Fruit fly (Drosophila melanogaster) whole organism, embryonic: Measurements from ENCODE around the gene Cul5.

Experiments used
- Aef1 ChIP-seq: fragments of 200-800 bp; sonication (Bioruptor generic); IDR thresholded peaks from 3 replicates; pipeline ENCODE4 v1.3.6; 2022; ENCODE audit warnings: missing biosample characterization, missing genetic modification characterization
- Bdp1 ChIP-seq: fragments of 200-800 bp; sonication (Bioruptor generic); optimal IDR thresholded peaks from 3 replicates; lab custom pipeline; 2016; ENCODE audit warnings: missing biosample characterization, missing genetic modification characterization
- BtbVII ChIP-seq: fragments of 200-800 bp; sonication (Bioruptor generic); optimal IDR thresholded peaks from 3 replicates; lab custom pipeline; 2017; ENCODE audit warnings: missing biosample characterization, mild to moderate bottlenecking, missing genetic modification characterization
- CG10209 ChIP-seq: fragments of 200-800 bp; sonication (Bioruptor generic); optimal IDR thresholded peaks from 3 replicates; lab custom pipeline; 2017; ENCODE audit warnings: missing biosample characterization, mild to moderate bottlenecking, missing genetic modification characterization, missing genetic modification reagents
- CG10366 ChIP-seq: fragments of 200-800 bp; sonication (Bioruptor generic); IDR thresholded peaks from 2 replicates; pipeline ENCODE4 v1.3.6; 2022; ENCODE audit warnings: missing biosample characterization, missing genetic modification characterization
- CG11093 ChIP-seq: fragments of 200-800 bp; sonication (Bioruptor generic); IDR thresholded peaks from 3 replicates; pipeline ENCODE4 v1.3.6; 2022; ENCODE audit warnings: missing biosample characterization, missing genetic modification characterization
- CG12299 ChIP-seq: fragments of 200-800 bp; sonication (Bioruptor generic); optimal IDR thresholded peaks from 2 replicates; lab custom pipeline; 2018; ENCODE audit warnings: missing biosample characterization, mild to moderate bottlenecking, missing genetic modification characterization
- CG14710 ChIP-seq: fragments of 200-800 bp; sonication (Bioruptor generic); optimal IDR thresholded peaks from 3 replicates; lab custom pipeline; 2019; ENCODE audit warnings: missing biosample characterization, mild to moderate bottlenecking, missing genetic modification characterization, moderate library complexity
- CG15269 ChIP-seq: fragments of 200-800 bp; sonication (Bioruptor generic); optimal IDR thresholded peaks from 2 replicates; lab custom pipeline; 2018; ENCODE audit warnings: missing biosample characterization, mild to moderate bottlenecking, missing genetic modification characterization, moderate library complexity
- CG17361 ChIP-seq: fragments of 200-800 bp; sonication (Bioruptor generic); IDR thresholded peaks from 3 replicates; pipeline ENCODE4 v1.3.6; 2022; ENCODE audit warnings: missing biosample characterization, missing genetic modification characterization
- CG30020 ChIP-seq: fragments of 200-800 bp; optimal IDR thresholded peaks from 2 replicates; lab custom pipeline; 2019; ENCODE audit warnings: missing biosample characterization, mild to moderate bottlenecking, missing genetic modification characterization, moderate library complexity
- CG32767 ChIP-seq: fragments of 200-800 bp; sonication (Bioruptor generic); IDR thresholded peaks from 2 replicates; pipeline ENCODE4 v1.3.6; 2022; ENCODE audit warnings: missing biosample characterization, missing genetic modification characterization
- CG3407 ChIP-seq: fragments of 200-800 bp; sonication (Bioruptor generic); optimal IDR thresholded peaks from 2 replicates; lab custom pipeline; 2018; ENCODE audit warnings: missing biosample characterization, mild to moderate bottlenecking, missing genetic modification characterization
- CG43689 ChIP-seq: fragments of 200-800 bp; sonication (Bioruptor generic); IDR thresholded peaks from 2 replicates; pipeline ENCODE4 v1.3.6; 2022; ENCODE audit warnings: missing biosample characterization, missing genetic modification characterization
- CG6683 ChIP-seq: fragments of 200-800 bp; sonication (Bioruptor generic); optimal IDR thresholded peaks from 2 replicates; lab custom pipeline; 2017; ENCODE audit warnings: missing biosample characterization, mild to moderate bottlenecking, missing genetic modification characterization, missing genetic modification reagents
- CG6813 ChIP-seq: fragments of 200-800 bp; sonication (Bioruptor generic); optimal IDR thresholded peaks from 2 replicates; lab custom pipeline; 2017; ENCODE audit warnings: missing biosample characterization, missing genetic modification characterization, mild to moderate bottlenecking, moderate library complexity, missing genetic modification reagents
- CG7357 ChIP-seq: fragments of 200-800 bp; sonication (Bioruptor generic); IDR thresholded peaks from 3 replicates; pipeline ENCODE4 v1.3.6; 2022; ENCODE audit warnings: missing biosample characterization, missing genetic modification characterization
- CG8089 ChIP-seq: fragments of 200-800 bp; sonication (Bioruptor generic); optimal IDR thresholded peaks from 3 replicates; lab custom pipeline; 2016; ENCODE audit warnings: missing biosample characterization, missing genetic modification characterization
- CG8924 ChIP-seq: fragments of 200-800 bp; optimal IDR thresholded peaks from 3 replicates; lab custom pipeline; 2019; ENCODE audit warnings: missing biosample characterization, mild to moderate bottlenecking, missing genetic modification characterization, moderate library complexity
- CG9817 ChIP-seq: fragments of 200-800 bp; sonication (Bioruptor generic); optimal IDR thresholded peaks from 2 replicates; lab custom pipeline; 2018; ENCODE audit warnings: missing biosample characterization, mild to moderate bottlenecking, missing genetic modification characterization, moderate library complexity
- CG9876 ChIP-seq: fragments of 200-800 bp; sonication (Bioruptor generic); optimal IDR thresholded peaks from 2 replicates; lab custom pipeline; 2016; ENCODE audit warnings: missing biosample characterization, missing genetic modification characterization
- D ChIP-seq, 2 experiments: fragments of 200-800 bp in 1 of 2; fragments of >200 bp in 1 of 2; sonication (Bioruptor generic) in 1 of 2; optimal IDR thresholded peaks; 2 replicates in 1 of 2; 3 replicates in 1 of 2; lab custom pipeline; 2017; ENCODE audit warnings: mild to moderate bottlenecking in 1 of 2, missing biosample characterization in 1 of 2, missing genetic modification characterization in 1 of 2, missing genetic modification reagents in 1 of 2
- D19A ChIP-seq: fragments of 200-800 bp; optimal IDR thresholded peaks from 3 replicates; lab custom pipeline; 2019; ENCODE audit warnings: missing biosample characterization, mild to moderate bottlenecking, missing genetic modification characterization, moderate library complexity
- E2f1 ChIP-seq: fragments of 200-800 bp; sonication (Bioruptor generic); IDR thresholded peaks from 2 replicates; pipeline ENCODE4 v1.3.6; 2022; ENCODE audit warnings: missing biosample characterization, missing genetic modification characterization
- E2f2 ChIP-seq: fragments of 200-800 bp; sonication (Bioruptor generic); IDR thresholded peaks from 2 replicates; pipeline ENCODE4 v1.3.6; 2022; ENCODE audit warnings: missing biosample characterization, missing genetic modification characterization
- Fer3 ChIP-seq: fragments of 200-800 bp; sonication (Bioruptor generic); optimal IDR thresholded peaks from 2 replicates; lab custom pipeline; 2018; ENCODE audit warnings: missing biosample characterization, mild to moderate bottlenecking, missing genetic modification characterization, moderate library complexity
- H2.0 ChIP-seq: fragments of 200-800 bp; sonication (Bioruptor generic); IDR thresholded peaks from 2 replicates; pipeline ENCODE4 v1.3.6; 2022; ENCODE audit warnings: missing biosample characterization, missing genetic modification characterization
- HmgZ ChIP-seq: fragments of 200-800 bp; sonication (Bioruptor generic); optimal IDR thresholded peaks from 2 replicates; lab custom pipeline; 2018; ENCODE audit warnings: missing biosample characterization, mild to moderate bottlenecking, missing genetic modification characterization
- Hr3 ChIP-seq: fragments of 200-800 bp; sonication (Bioruptor generic); optimal IDR thresholded peaks from 3 replicates; lab custom pipeline; 2016; ENCODE audit warnings: missing biosample characterization, missing genetic modification characterization
- Meics ChIP-seq: fragments of 200-800 bp; sonication (Bioruptor generic); optimal IDR thresholded peaks from 2 replicates; lab custom pipeline; 2017; ENCODE audit warnings: missing biosample characterization, mild to moderate bottlenecking, missing genetic modification characterization
- Ptx1 ChIP-seq: fragments of 200-800 bp; sonication (Bioruptor generic); IDR thresholded peaks from 2 replicates; pipeline ENCODE4 v1.3.6; 2022; ENCODE audit warnings: missing biosample characterization, missing genetic modification characterization
- bigmax ChIP-seq: fragments of 200-800 bp; sonication (Bioruptor generic); optimal IDR thresholded peaks from 2 replicates; lab custom pipeline; 2018; ENCODE audit warnings: missing biosample characterization, mild to moderate bottlenecking, missing genetic modification characterization
- corto ChIP-seq: fragments of 200-800 bp; sonication (Bioruptor generic); optimal IDR thresholded peaks from 2 replicates; lab custom pipeline; 2016; ENCODE audit warnings: missing biosample characterization, mild to moderate bottlenecking, missing genetic modification characterization, moderate library complexity
- crp ChIP-seq, 2 experiments: fragments of 200-800 bp; sonication (Bioruptor generic); optimal IDR thresholded peaks; 2 replicates in 1 of 2; 3 replicates in 1 of 2; lab custom pipeline; 2017; ENCODE audit warnings: missing biosample characterization in 2 of 2, missing genetic modification characterization in 2 of 2, mild to moderate bottlenecking in 1 of 2, moderate library complexity in 1 of 2
- da ChIP-seq: fragments of 200-800 bp; sonication (Bioruptor generic); optimal IDR thresholded peaks from 2 replicates; lab custom pipeline; 2016; ENCODE audit warnings: missing biosample characterization, missing genetic modification characterization
- dimm ChIP-seq: fragments of 200-800 bp; sonication (Bioruptor generic); IDR thresholded peaks from 2 replicates; pipeline ENCODE4 v1.3.6; 2022; ENCODE audit warnings: missing biosample characterization, missing genetic modification characterization
- dmrt99B ChIP-seq: fragments of 200-800 bp; sonication (Bioruptor generic); optimal IDR thresholded peaks from 2 replicates; lab custom pipeline; 2018; ENCODE audit warnings: missing biosample characterization, mild to moderate bottlenecking, missing genetic modification characterization, moderate library complexity
- fd64A ChIP-seq: fragments of 200-800 bp; sonication (Bioruptor generic); optimal IDR thresholded peaks from 3 replicates; lab custom pipeline; 2018; ENCODE audit warnings: missing biosample characterization, mild to moderate bottlenecking, missing genetic modification characterization
- grau ChIP-seq: fragments of 200-800 bp; optimal IDR thresholded peaks from 3 replicates; lab custom pipeline; 2019; ENCODE audit warnings: missing biosample characterization, mild to moderate bottlenecking, missing genetic modification characterization, moderate library complexity
- lola ChIP-seq, 3 experiments: fragments of >200 bp in 2 of 3; fragments of 200-800 bp in 1 of 3; sonication (Bioruptor generic) in 1 of 3; optimal IDR thresholded peaks; 2 replicates each; lab custom pipeline; 2017 to 2019; ENCODE audit warnings: missing biosample characterization in 3 of 3, missing genetic modification characterization in 3 of 3, mild to moderate bottlenecking in 1 of 3, moderate library complexity in 1 of 3
- mam ChIP-seq: fragments of 200-800 bp; sonication (Bioruptor generic); optimal IDR thresholded peaks from 3 replicates; lab custom pipeline; 2016; ENCODE audit warnings: missing biosample characterization, missing genetic modification characterization
- scrt ChIP-seq: fragments of 200-800 bp; sonication (Bioruptor generic); optimal IDR thresholded peaks from 2 replicates; lab custom pipeline; 2018; ENCODE audit warnings: missing biosample characterization, mild to moderate bottlenecking, missing genetic modification characterization, moderate library complexity
- sens ChIP-seq: fragments of 200-800 bp; sonication (Bioruptor generic); peaks from one replicate; lab custom pipeline; 2016; ENCODE audit warnings: missing biosample characterization, missing genetic modification characterization
- sna ChIP-seq: fragments of 200-800 bp; sonication (Bioruptor generic); IDR thresholded peaks from 2 replicates; pipeline ENCODE4 v1.3.6; 2022; ENCODE audit warnings: missing biosample characterization, missing genetic modification characterization; ENCODE audit not compliant: partially characterized antibody
- toy ChIP-seq: fragments of 200-800 bp; sonication (Bioruptor generic); IDR thresholded peaks from 2 replicates; pipeline ENCODE4 v1.3.6; 2022; ENCODE audit warnings: missing biosample characterization, missing genetic modification characterization
- unpg ChIP-seq: fragments of 200-800 bp; sonication (Bioruptor generic); optimal IDR thresholded peaks from 3 replicates; lab custom pipeline; 2018; ENCODE audit warnings: missing biosample characterization, mild to moderate bottlenecking, missing genetic modification characterization, moderate library complexity
- zen ChIP-seq: fragments of 200-800 bp; sonication (Bioruptor generic); optimal IDR thresholded peaks from 3 replicates; lab custom pipeline; 2018; ENCODE audit warnings: missing biosample characterization, mild to moderate bottlenecking, missing genetic modification characterization, moderate library complexity
- zfh1 ChIP-seq: fragments of 200-800 bp; sonication (Bioruptor generic); IDR thresholded peaks from 3 replicates; pipeline ENCODE4 v1.3.6; 2022; ENCODE audit warnings: missing biosample characterization, missing genetic modification characterization

Cul5 gene

DNA sequence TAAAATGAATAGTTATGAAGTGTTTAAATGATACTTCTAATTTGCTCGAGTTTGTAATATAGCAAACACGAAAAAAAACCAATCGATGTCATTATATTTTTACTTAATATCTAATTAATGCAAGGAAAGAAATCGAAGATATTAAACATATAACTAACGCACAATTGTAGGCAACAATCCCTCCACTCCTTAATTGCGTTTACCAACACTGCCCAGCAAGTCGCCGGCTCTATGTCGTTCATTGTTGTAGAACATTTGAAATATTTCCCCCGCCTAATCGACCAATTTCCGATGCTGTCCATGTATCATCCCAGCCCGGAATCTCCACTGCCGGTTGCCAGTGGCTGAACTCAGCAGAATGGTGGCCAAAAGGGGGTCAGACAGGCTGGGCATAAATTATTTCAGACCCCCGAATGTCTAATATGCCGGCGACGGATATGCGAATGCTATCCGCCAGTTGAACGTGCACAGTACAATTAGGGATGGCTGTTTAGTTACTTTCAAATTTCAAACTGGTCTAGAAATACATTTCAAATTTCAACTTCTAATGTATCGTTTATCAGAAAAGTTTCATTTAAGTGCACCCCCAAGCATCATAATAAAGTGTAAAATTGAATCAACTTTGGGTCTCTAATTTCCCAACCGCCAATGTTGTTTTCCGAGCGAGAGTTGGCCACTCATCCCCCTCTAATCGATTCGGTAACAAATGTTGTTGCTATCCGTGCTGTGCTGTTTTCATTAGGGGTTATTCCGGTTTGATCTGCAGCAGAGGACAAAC, 5.8 kb upstream of the Cul5 start (continued):
- peak; percentile 37 for TF ChIP-seq D19A (tag; lab: Kevin White, UChicago)
- TF ChIP-seq toy (GFP tag; lab: Robert Waterston, UW): no peak
- peak; percentile 17 for TF ChIP-seq BtbVII (GFP tag; lab: Kevin White, UChicago)
- TF ChIP-seq CG7357: peak; percentile 29; the same call in 1 of the 3 replicates
- TF ChIP-seq grau (tag; lab: Kevin White, UChicago): peak; percentile 49
- no peak for TF ChIP-seq bigmax (GFP tag; lab: Kevin White, UChicago)
- peak; percentile 38 for TF ChIP-seq CG6813 (GFP tag; lab: Kevin White, UChicago)
- peak; percentile 32; the same call in 1 of the 3 replicates for TF ChIP-seq CG17361 (GFP tag; lab: Robert Waterston, UW)
- no peak for TF ChIP-seq Hr3
- 0 out of 3 replicates have a peak, but pooled peaks have one; percentile 15 for TF ChIP-seq CG11093 (GFP tag; lab: Robert Waterston, UW)
- TF ChIP-seq CG6683: no peak
- 0 out of 2 replicates have a peak, but pooled peaks have one; percentile 38 for TF ChIP-seq Ptx1
- peak; percentile 10 for TF ChIP-seq HmgZ (tag; lab: Kevin White, UChicago)
- no peak for TF ChIP-seq sna (GFP tag; lab: Robert Waterston, UW)
- peak in 1 of 3 experiments; percentile 6 for TF ChIP-seq lola (GFP tag; optimal IDR thresholded peaks at IDR 0.05; lab: Kevin White, UChicago)
- TF ChIP-seq CG8924: peak; percentile 28
- no peak for TF ChIP-seq zen (tag; lab: Kevin White, UChicago)
- TF ChIP-seq fd64A: no peak
- peak; percentile 32 for TF ChIP-seq CG10209
- peak; percentile 16 for TF ChIP-seq CG12299 (tag; lab: Kevin White, UChicago)
- TF ChIP-seq dmrt99B (tag; lab: Kevin White, UChicago): peak; percentile 61
- no peak for TF ChIP-seq CG32767 (GFP tag; lab: Robert Waterston, UW)
- TF ChIP-seq Fer3 (tag; lab: Kevin White, UChicago): peak; percentile 49
- peak; percentile 16 for TF ChIP-seq unpg (GFP tag; lab: Kevin White, UChicago)
- peak; percentile 49 for TF ChIP-seq CG15269
- no peak for TF ChIP-seq da (GFP tag; lab: Kevin White, UChicago)
- no peak for TF ChIP-seq CG8089 (GFP tag; lab: Kevin White, UChicago)
- TF ChIP-seq CG30020: no peak
- TF ChIP-seq CG43689 (GFP tag; lab: Robert Waterston, UW): no peak
- TF ChIP-seq D (optimal IDR thresholded peaks at IDR 0.05; lab: Kevin White, UChicago): no peak
- TF ChIP-seq D (GFP tag; optimal IDR thresholded peaks at IDR 0.05; lab: Kevin White, UChicago): no peak
- peak; percentile 85 for TF ChIP-seq sens
- TF ChIP-seq crp (GFP tag; optimal IDR thresholded peaks at IDR 0.05; lab: Kevin White, UChicago): no peak
- TF ChIP-seq E2f1: 0 out of 2 replicates have a peak, but pooled peaks have one; percentile 17
- peak; percentile 1 for TF ChIP-seq Bdp1 (GFP tag; lab: Kevin White, UChicago)
- peak; percentile 3 for TF ChIP-seq CG14710
- TF ChIP-seq CG10366 (GFP tag; lab: Robert Waterston, UW): peak; percentile 21; the same call in 1 of the 2 replicates
- peak; percentile 45; the same call in 1 of the 3 replicates for TF ChIP-seq zfh1 (GFP tag; lab: Robert Waterston, UW)
- no peak for TF ChIP-seq CG3407
- no peak for TF ChIP-seq CG9876 (GFP tag; lab: Kevin White, UChicago)
- peak; percentile 46 for TF ChIP-seq Meics (GFP tag; lab: Kevin White, UChicago)
- TF ChIP-seq Aef1 (GFP tag; lab: Robert Waterston, UW): peak; percentile 28; the same call in 1 of the 3 replicates
- peak; percentile 50; the same call in 1 of the 2 replicates for TF ChIP-seq H2.0
- TF ChIP-seq dimm (GFP tag; lab: Robert Waterston, UW): no peak
- peak; percentile 42 for TF ChIP-seq CG9817
- no peak for TF ChIP-seq E2f2 (GFP tag; lab: Robert Waterston, UW)
- peak; percentile 29 for TF ChIP-seq corto
- peak; percentile 49 for TF ChIP-seq mam (GFP tag; lab: Kevin White, UChicago)
- peak; percentile 22 for TF ChIP-seq scrt
